Worm (Caenorhabditis elegans) whole organism, midembryonic: Measurements from ENCODE around the gene F46C8.1.

Experiments used
- T22C8.4 ChIP-seq: fragments of 200-800 bp; sonication (Bioruptor generic); IDR thresholded peaks from 2 replicates; pipeline ENCODE4 v1.3.6; 2022; ENCODE audit warnings: missing genetic modification characterization, missing compliant biosample characterization
- cog-1 ChIP-seq: sonication (generic microtip); optimal IDR thresholded peaks from 2 replicates; lab custom pipeline; 2016; ENCODE audit warnings: missing genetic modification characterization, missing compliant biosample characterization
- flt-1 ChIP-seq: fragments of 200-800 bp; sonication (Bioruptor generic); IDR thresholded peaks from 2 replicates; pipeline ENCODE4 v1.3.6; 2022; ENCODE audit warnings: missing genetic modification characterization, missing compliant biosample characterization
- klf-2 ChIP-seq: fragments of 200-800 bp; sonication (Bioruptor generic); conservative IDR thresholded peaks from 2 replicates; pipeline ENCODE4 v1.3.6; 2022; ENCODE audit warnings: missing genetic modification reagents, missing genetic modification characterization, missing compliant biosample characterization
- med-1 ChIP-seq: sonication (generic microtip); optimal IDR thresholded peaks from 2 replicates; lab custom pipeline; 2017; ENCODE audit warnings: missing genetic modification characterization, mild to moderate bottlenecking, missing compliant biosample characterization, antibody characterized with exemption, missing genetic modification reagents; ENCODE audit not compliant: insufficient read depth
- ref-1 ChIP-seq: fragments of 200-800 bp; sonication (Bioruptor generic); conservative IDR thresholded peaks from 2 replicates; pipeline ENCODE4 v1.3.6; 2022; ENCODE audit warnings: missing genetic modification reagents, missing genetic modification characterization, missing compliant biosample characterization
- tab-1 ChIP-seq: fragments of 200-800 bp; sonication (Bioruptor generic); IDR thresholded peaks from 2 replicates; pipeline ENCODE4 v1.3.6; 2022; ENCODE audit warnings: missing genetic modification characterization, missing compliant biosample characterization
- ztf-23 ChIP-seq: fragments of 200-800 bp; sonication (Bioruptor generic); IDR thresholded peaks from 2 replicates; pipeline ENCODE4 v1.3.6; 2022; ENCODE audit warnings: missing genetic modification reagents, missing genetic modification characterization, missing compliant biosample characterization
- ztf-29 ChIP-seq: fragments of 200-800 bp; sonication (Bioruptor generic); IDR thresholded peaks from 2 replicates; pipeline ENCODE4 v1.3.6; 2022; ENCODE audit warnings: missing genetic modification reagents, missing genetic modification characterization, missing compliant biosample characterization

Gene F46C8.1

DNA sequence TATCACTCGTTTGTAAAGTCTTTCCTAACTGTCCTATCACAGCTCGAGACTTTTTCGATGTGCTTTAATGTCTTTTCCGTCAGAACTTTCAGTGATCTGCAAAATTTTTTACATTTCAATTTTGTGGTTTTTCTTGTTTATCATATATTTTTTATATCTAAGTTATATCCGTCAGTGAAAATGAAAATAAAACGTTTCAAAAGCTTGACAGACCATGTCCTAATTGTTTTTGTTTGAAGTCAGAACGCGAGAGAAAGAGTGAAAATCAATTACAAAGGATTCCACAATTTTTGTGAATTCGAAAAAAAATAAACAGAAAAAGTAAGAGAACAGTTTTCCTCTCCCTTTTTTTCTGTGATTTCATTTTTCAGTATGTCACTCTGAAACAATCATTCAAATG is at the start of gene F46C8.1:
TSS of gene F46C8.1 (plus strand) at position 301 of the 400 bp plus-strand sequence.
- no peak for TF ChIP-seq tab-1 (GFP tag; lab: Robert Waterston, UW)
- no peak for TF ChIP-seq klf-2 (GFP tag; lab: Robert Waterston, UW)

DNA sequence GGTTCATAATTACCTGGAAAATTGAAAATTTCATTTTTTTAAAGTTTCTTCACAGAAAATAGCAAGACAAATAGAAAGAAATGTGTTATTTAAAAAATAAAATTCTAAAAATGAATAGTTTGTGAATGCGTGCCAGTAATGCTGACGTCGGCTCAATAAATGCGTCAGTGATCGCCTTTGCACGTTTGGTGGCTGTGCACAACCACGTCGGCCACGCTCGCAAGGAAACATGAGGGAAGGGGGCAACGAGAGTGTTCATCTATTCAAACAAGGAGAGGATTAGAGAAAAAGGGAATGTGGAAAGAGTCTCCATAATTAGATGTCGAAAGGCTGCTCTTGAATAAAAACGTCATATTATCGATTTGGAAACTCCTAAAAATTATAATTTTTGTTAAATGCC is 47.3 kb upstream of the F46C8.1 start, which contains the start of gene uggt-1:
TSS of gene uggt-1 (minus strand) at position 13 of the 400 bp plus-strand sequence.
- peak; percentile 78 for TF ChIP-seq cog-1 (tag; lab: Kevin White, UChicago)
- 0 out of 2 replicates have a peak, but pooled peaks have one; percentile 46 for TF ChIP-seq tab-1 (GFP tag; lab: Robert Waterston, UW)
- TF ChIP-seq klf-2 (GFP tag; lab: Robert Waterston, UW), result no peak
- TF ChIP-seq med-1 (GFP tag; lab: Kevin White, UChicago), result peak; percentile 14
- TF ChIP-seq flt-1, result peak; percentile 72
- TF ChIP-seq ztf-23, result peak; percentile 57; the same call in 1 of the 2 replicates
- TF ChIP-seq ref-1 (GFP tag; lab: Robert Waterston, UW), result no peak
- TF ChIP-seq T22C8.4 (GFP tag; lab: Robert Waterston, UW), result no peak
- TF ChIP-seq ztf-29 (GFP tag; lab: Robert Waterston, UW), result no peak

DNA sequence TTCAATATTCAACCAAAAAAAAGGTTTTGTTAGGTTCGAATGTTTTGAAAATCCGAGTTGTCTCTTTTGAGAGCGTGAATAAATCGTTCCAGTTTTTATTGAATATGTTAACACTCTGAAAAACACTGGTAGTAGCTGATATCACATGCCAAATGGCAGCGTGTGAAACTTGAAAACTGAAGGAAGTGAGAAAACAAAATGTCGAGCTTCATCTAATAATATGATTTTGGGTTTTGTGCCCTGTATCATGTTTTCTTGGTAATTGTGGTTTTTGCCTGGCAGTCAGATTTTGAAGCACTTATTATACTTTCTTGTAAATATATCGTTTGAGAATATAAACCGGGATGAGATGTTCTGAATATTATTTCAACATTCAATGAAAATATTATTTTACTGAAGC is 45.5 kb upstream of the F46C8.1 start, which contains the start of gene F48E3.6:
TSS of gene F48E3.6 (minus strand) at position 101 of the 400 bp plus-strand sequence.
- TF ChIP-seq T22C8.4 (GFP tag; lab: Robert Waterston, UW), result no peak
- TF ChIP-seq ztf-29 (GFP tag; lab: Robert Waterston, UW), result no peak
- TF ChIP-seq klf-2 (GFP tag; lab: Robert Waterston, UW), result no peak
- TF ChIP-seq cog-1 (tag; lab: Kevin White, UChicago), result no peak
- no peak for TF ChIP-seq tab-1 (GFP tag; lab: Robert Waterston, UW)
- TF ChIP-seq med-1 (GFP tag; lab: Kevin White, UChicago), result no peak
- TF ChIP-seq flt-1, result no peak
- no peak for TF ChIP-seq ztf-23
- TF ChIP-seq ref-1 (GFP tag; lab: Robert Waterston, UW), result no peak

DNA sequence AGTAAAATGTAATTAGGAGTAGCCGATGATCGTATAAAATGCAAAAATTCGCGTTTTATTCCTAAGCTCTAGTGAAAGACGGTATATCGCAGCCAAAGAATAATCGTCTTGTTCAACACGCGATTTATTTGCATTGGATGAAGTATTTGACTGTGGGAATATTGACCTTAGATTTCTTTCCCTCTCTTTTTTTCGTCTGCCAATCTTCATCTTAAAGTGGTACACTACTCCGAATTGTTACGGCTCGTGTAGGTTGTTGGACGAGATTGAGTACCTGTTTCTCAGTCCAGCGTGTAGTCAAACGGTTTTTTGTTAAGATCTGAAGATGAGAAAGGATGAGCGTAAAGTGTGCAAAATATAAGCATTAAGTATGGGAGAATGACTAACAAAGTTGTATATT is 41.7 kb upstream of the F46C8.1 start, which contains the start of gene lgc-11:
TSS of gene lgc-11 (minus strand) at position 101 of the 400 bp plus-strand sequence.
- no peak for TF ChIP-seq ztf-23
- no peak for TF ChIP-seq ref-1 (GFP tag; lab: Robert Waterston, UW)
- no peak for TF ChIP-seq cog-1 (tag; lab: Kevin White, UChicago)
- TF ChIP-seq med-1 (GFP tag; lab: Kevin White, UChicago), result no peak
- TF ChIP-seq klf-2 (GFP tag; lab: Robert Waterston, UW), result no peak
- TF ChIP-seq ztf-29 (GFP tag; lab: Robert Waterston, UW), result no peak
- TF ChIP-seq flt-1, result no peak
- TF ChIP-seq T22C8.4 (GFP tag; lab: Robert Waterston, UW), result no peak
- no peak for TF ChIP-seq tab-1 (GFP tag; lab: Robert Waterston, UW)

DNA sequence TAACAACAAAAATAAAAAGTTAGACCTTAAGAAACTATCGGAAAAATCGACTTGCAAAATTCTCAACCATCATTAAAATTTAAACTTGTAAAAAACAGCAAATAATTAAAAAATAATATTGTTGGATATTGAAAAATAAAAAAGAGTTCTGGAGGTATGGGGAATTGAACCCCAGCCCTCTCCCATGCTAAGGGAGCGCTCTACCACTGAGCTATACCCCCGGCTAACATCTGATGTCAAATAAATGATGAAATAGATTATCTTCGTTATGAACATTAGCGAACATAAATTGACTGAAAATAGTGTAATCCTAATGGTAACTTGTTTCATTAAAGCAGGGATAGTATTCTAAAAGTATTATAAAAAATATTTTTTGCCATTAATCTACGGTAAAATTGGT is 41.1 kb upstream of the F46C8.1 start:
- TF ChIP-seq flt-1 (no peak; the same call in none of the 2 replicates), ztf-29 (GFP tag; lab: Robert Waterston, UW) (no peak), med-1 (GFP tag; lab: Kevin White, UChicago) (no peak), ref-1 (GFP tag; lab: Robert Waterston, UW) (no peak), cog-1 (tag; lab: Kevin White, UChicago) (no peak), tab-1 (GFP tag; lab: Robert Waterston, UW) (no peak), ztf-23 (no peak), T22C8.4 (GFP tag; lab: Robert Waterston, UW) (no peak), klf-2 (GFP tag; lab: Robert Waterston, UW) (no peak)

DNA sequence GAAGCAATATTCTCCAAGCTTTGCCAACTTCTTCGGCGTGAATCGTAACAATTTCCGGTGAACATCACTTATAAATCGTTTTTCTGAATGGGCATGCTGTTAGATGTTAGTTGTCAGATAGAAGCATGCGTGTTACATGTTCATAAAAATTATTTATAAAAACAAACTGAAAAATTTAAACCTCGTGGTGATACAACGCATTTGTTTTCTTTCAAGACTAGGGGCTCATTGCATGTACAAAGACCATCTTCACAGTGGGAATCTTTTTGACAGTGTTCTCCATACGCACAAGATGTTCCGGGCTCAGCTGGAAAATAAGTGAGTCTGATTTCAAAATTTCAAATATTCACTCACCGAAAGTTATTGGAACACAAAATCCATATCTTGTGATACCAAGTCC is 35.5 kb upstream of the F46C8.1 start:
- TF ChIP-seq cog-1 (tag; lab: Kevin White, UChicago) (no peak), T22C8.4 (GFP tag; lab: Robert Waterston, UW) (no peak), med-1 (GFP tag; lab: Kevin White, UChicago) (no peak), ref-1 (GFP tag; lab: Robert Waterston, UW) (no peak), tab-1 (GFP tag; lab: Robert Waterston, UW) (no peak), ztf-23 (no peak), ztf-29 (GFP tag; lab: Robert Waterston, UW) (no peak), flt-1 (no peak), klf-2 (GFP tag; lab: Robert Waterston, UW) (no peak)

DNA sequence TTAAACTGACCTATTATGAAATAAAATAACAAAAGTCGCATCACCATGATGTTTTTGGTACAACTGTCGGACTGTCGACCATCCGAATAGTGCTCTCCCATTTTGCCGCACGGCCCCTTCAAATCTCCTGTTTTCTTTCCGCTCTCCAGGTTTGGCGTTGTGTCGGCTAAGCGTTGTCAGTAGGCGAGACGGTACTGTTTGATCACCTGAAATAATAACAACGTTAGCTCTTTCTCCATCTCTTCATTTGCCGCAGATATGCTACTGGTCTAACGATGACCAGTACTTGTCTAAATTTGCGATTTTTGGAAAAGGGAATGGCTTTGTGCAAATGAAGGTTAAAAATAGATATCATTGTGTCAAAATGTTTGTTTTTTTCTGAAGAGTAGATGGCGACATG is 28.7 kb upstream of the F46C8.1 start, which contains the start of gene chts-1:
TSS of gene chts-1 (minus strand) at position 101 of the 400 bp plus-strand sequence.
- TF ChIP-seq ref-1 (GFP tag; lab: Robert Waterston, UW) (no peak), ztf-29 (GFP tag; lab: Robert Waterston, UW) (no peak), tab-1 (GFP tag; lab: Robert Waterston, UW) (no peak), flt-1 (no peak), T22C8.4 (GFP tag; lab: Robert Waterston, UW) (no peak), cog-1 (tag; lab: Kevin White, UChicago) (no peak), med-1 (GFP tag; lab: Kevin White, UChicago) (no peak), klf-2 (GFP tag; lab: Robert Waterston, UW) (no peak), ztf-23 (no peak)

DNA sequence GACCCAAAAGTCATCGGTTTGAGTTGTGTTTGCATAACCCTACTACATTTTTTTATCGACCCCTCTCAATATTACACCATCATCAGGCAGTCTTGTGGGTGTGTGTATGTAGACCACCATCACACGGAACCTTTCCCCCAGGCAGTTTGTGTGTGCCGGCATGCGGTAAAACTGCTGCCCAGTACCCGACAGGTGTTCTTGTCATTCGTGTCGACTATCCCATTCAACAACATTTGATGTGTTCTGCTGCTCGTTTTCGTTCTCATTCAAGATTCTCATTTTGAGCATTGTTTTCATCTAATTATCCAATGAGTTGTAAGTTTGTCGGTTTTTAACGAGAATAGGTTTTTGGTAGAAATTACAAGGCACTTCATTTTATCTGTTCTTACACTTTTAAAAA is 25.7 kb upstream of the F46C8.1 start:
- no peak for TF ChIP-seq tab-1 (GFP tag; lab: Robert Waterston, UW)
- no peak for TF ChIP-seq T22C8.4 (GFP tag; lab: Robert Waterston, UW)
- TF ChIP-seq cog-1 (tag; lab: Kevin White, UChicago), result no peak
- TF ChIP-seq ref-1 (GFP tag; lab: Robert Waterston, UW), result no peak
- no peak for TF ChIP-seq med-1 (GFP tag; lab: Kevin White, UChicago)
- TF ChIP-seq flt-1, result no peak
- TF ChIP-seq ztf-23, result no peak
- no peak for TF ChIP-seq klf-2 (GFP tag; lab: Robert Waterston, UW)

DNA sequence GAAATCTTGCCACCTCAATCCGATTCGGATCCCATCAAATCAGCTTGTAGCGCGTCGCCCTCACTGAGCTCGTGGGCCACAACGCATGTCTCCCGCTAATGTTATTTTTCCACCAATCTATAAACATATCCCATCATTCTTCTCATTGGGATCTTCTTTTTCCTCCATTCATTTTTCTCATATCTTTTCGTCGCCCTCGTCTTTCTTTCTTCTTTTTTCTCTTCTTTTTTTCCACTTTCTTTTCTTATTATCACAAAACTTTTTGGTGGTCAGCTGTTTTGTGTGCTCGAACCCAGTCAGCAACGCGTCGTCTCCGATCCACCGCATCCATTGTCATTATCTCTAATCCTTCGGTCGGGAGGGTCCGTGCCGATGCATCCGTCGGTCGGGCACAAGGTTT is 24.5 kb upstream of the F46C8.1 start:
- no peak for TF ChIP-seq ref-1 (GFP tag; lab: Robert Waterston, UW)
- TF ChIP-seq flt-1, result no peak
- no peak for TF ChIP-seq klf-2 (GFP tag; lab: Robert Waterston, UW)
- TF ChIP-seq cog-1 (tag; lab: Kevin White, UChicago), result no peak
- no peak for TF ChIP-seq tab-1 (GFP tag; lab: Robert Waterston, UW)
- TF ChIP-seq med-1 (GFP tag; lab: Kevin White, UChicago), result no peak
- TF ChIP-seq T22C8.4 (GFP tag; lab: Robert Waterston, UW), result no peak
- no peak for TF ChIP-seq ztf-23
- TF ChIP-seq ztf-29 (GFP tag; lab: Robert Waterston, UW), result no peak
